Fruit fly (Drosophila melanogaster): ENCODE results near the gene grass.

- TF ChIP-seq ttk (optimal IDR thresholded peaks at IDR 0.05) (no peak), Myc (optimal IDR thresholded peaks at IDR 0.05) (no peak)
Observed at dm6 chr3R:27160858-27161257, 3.1 kb downstream of the grass start, which contains the start of gene CG5909.
